Worm (Caenorhabditis elegans) whole organism, mixed stage, embryonic: ENCODE measurements around the gene T07D3.9.

Experiments
- ces-1 ChIP-seq: fragments of 150-350 bp; optimal IDR thresholded peaks from 2 replicates; lab custom pipeline; 2014; ENCODE audit warnings: missing biosample characterization, missing genetic modification reagents, missing genetic modification characterization
- elt-1 ChIP-seq: sonication (generic microtip); optimal IDR thresholded peaks from 2 replicates; lab custom pipeline; 2017; ENCODE audit warnings: missing genetic modification characterization, mild to moderate bottlenecking, missing compliant biosample characterization, antibody characterized with exemption, moderate library complexity, borderline replicate concordance; ENCODE audit not compliant: insufficient read depth
- flh-1 ChIP-seq: fragments of 200-800 bp; sonication (Bioruptor generic); optimal IDR thresholded peaks from 2 replicates; lab custom pipeline; 2018; ENCODE audit warnings: mild to moderate bottlenecking, missing genetic modification characterization, moderate library complexity, missing compliant biosample characterization
- lin-13 ChIP-seq: fragments of 150-350 bp; optimal IDR thresholded peaks from 2 replicates; lab custom pipeline; 2014; ENCODE audit warnings: missing biosample characterization, missing genetic modification characterization
- lsy-2 ChIP-seq: fragments of 150-350 bp; optimal IDR thresholded peaks from 2 replicates; lab custom pipeline; 2014; ENCODE audit warnings: missing biosample characterization, missing genetic modification characterization
- mep-1 ChIP-seq: fragments of 150-350 bp; optimal IDR thresholded peaks from 2 replicates; lab custom pipeline; 2017; ENCODE audit warnings: missing biosample characterization, missing genetic modification reagents, missing genetic modification characterization, inconsistent platforms
- nhr-12 ChIP-seq: fragments of 150-350 bp; optimal IDR thresholded peaks from 2 replicates; lab custom pipeline; 2014; ENCODE audit warnings: missing biosample characterization, missing genetic modification characterization
- nhr-28 ChIP-seq: fragments of 150-350 bp; optimal IDR thresholded peaks from 2 replicates; lab custom pipeline; 2014; ENCODE audit warnings: missing biosample characterization, missing genetic modification characterization
- snpc-4 ChIP-seq: fragments of 150-350 bp; optimal IDR thresholded peaks from 2 replicates; lab custom pipeline; 2014; ENCODE audit warnings: missing biosample characterization, missing genetic modification characterization
- unc-39 ChIP-seq: fragments of 150-350 bp; optimal IDR thresholded peaks from 2 replicates; lab custom pipeline; 2014; ENCODE audit warnings: missing biosample characterization, missing genetic modification characterization
- unc-62 ChIP-seq: fragments of 150-350 bp; optimal IDR thresholded peaks from 2 replicates; lab custom pipeline; 2014; ENCODE audit warnings: missing biosample characterization, missing genetic modification reagents, missing genetic modification characterization
- ztf-11 ChIP-seq: fragments of 150-350 bp; optimal IDR thresholded peaks from 2 replicates; lab custom pipeline; 2014; ENCODE audit warnings: missing biosample characterization, missing genetic modification characterization

- no peak for TF ChIP-seq unc-62 (GFP tag; lab: Kevin White, UChicago)
- no peak for TF ChIP-seq nhr-28 (tag; lab: Kevin White, UChicago)
- no peak for TF ChIP-seq nhr-12 (tag; lab: Kevin White, UChicago)
- TF ChIP-seq lsy-2 (tag; lab: Kevin White, UChicago) = no peak
- TF ChIP-seq flh-1 = no peak
- no peak for TF ChIP-seq snpc-4 (tag; lab: Kevin White, UChicago)
- no peak for TF ChIP-seq elt-1 (tag; lab: Kevin White, UChicago)
- no peak for TF ChIP-seq ces-1 (GFP tag; lab: Kevin White, UChicago)
- TF ChIP-seq ztf-11 = no peak
- TF ChIP-seq mep-1 (tag; lab: Kevin White, UChicago) = no peak
- no peak for TF ChIP-seq lin-13 (tag; lab: Kevin White, UChicago)
- no peak for TF ChIP-seq unc-39 (tag; lab: Kevin White, UChicago)
Measured at ce11 chrII:943773-944172, 43.1 kb upstream of the T07D3.9 start, which contains the start of gene clec-43.
